Worm (Caenorhabditis elegans): Measurements from ENCODE around the gene sel-2.

- no peak for TF ChIP-seq him-1 (tag; optimal IDR thresholded peaks at IDR 0.05)
- TF ChIP-seq dao-5 (tag; optimal IDR thresholded peaks at IDR 0.05), result no peak
These were observed 35.2 kb upstream of the sel-2 start for ce11 chrIII:4647341-4647740.
